Worm (Caenorhabditis elegans) whole organism, L4 larva: Measurements from ENCODE around the gene rab-7.

Source experiments
- F37D6.2 ChIP-seq: sonication (generic microtip); optimal IDR thresholded peaks from 2 replicates; lab custom pipeline; 2016; ENCODE audit warnings: mild to moderate bottlenecking, missing genetic modification characterization, missing compliant biosample characterization
- F49E8.2 ChIP-seq: sonication (generic microtip); optimal IDR thresholded peaks from 2 replicates; lab custom pipeline; 2016; ENCODE audit warnings: missing compliant biosample characterization, mild to moderate bottlenecking, missing genetic modification characterization, borderline replicate concordance
- R02D3.7 ChIP-seq: fragments of 150-350 bp; sonication (generic microtip); optimal IDR thresholded peaks from 3 replicates; lab custom pipeline; 2014; ENCODE audit warnings: missing biosample characterization, missing genetic modification characterization
- T20F7.1 ChIP-seq: fragments of 200-800 bp; sonication (Bioruptor generic); optimal IDR thresholded peaks from 2 replicates; lab custom pipeline; 2018; ENCODE audit warnings: mild to moderate bottlenecking, missing genetic modification characterization, missing compliant biosample characterization
- Y48G9A.11 ChIP-seq: fragments of 200-800 bp; sonication (Bioruptor generic); IDR thresholded peaks from 2 replicates; pipeline ENCODE4 v1.3.6; 2022; ENCODE audit warnings: missing genetic modification reagents, missing genetic modification characterization, missing compliant biosample characterization
- Y75B8A.6 ChIP-seq: fragments of 200-800 bp; sonication (Bioruptor generic); IDR thresholded peaks from 2 replicates; pipeline ENCODE4 v1.3.6; 2022; ENCODE audit warnings: missing genetic modification reagents, missing genetic modification characterization, missing compliant biosample characterization
- ZK337.2 ChIP-seq: fragments of 200-800 bp; sonication (Bioruptor generic); IDR thresholded peaks from 2 replicates; pipeline ENCODE4 v1.3.6; 2022; ENCODE audit warnings: missing genetic modification reagents, missing genetic modification characterization, missing compliant biosample characterization
- aha-1 ChIP-seq: fragments of 150-350 bp; peaks from one replicate; lab custom pipeline; 2014; ENCODE audit warnings: missing biosample characterization, missing genetic modification characterization
- ceh-28 ChIP-seq: fragments of 150-350 bp; optimal IDR thresholded peaks from 2 replicates; lab custom pipeline; 2014; ENCODE audit warnings: missing biosample characterization, missing genetic modification reagents, missing genetic modification characterization
- ceh-62 ChIP-seq: sonication (generic microtip); optimal IDR thresholded peaks from 2 replicates; lab custom pipeline; 2017; ENCODE audit warnings: missing biosample characterization, missing genetic modification characterization
- ceh-82 ChIP-seq: sonication (generic microtip); optimal IDR thresholded peaks from 2 replicates; lab custom pipeline; 2017; ENCODE audit warnings: missing biosample characterization, missing genetic modification characterization
- ces-1 ChIP-seq: fragments of 150-350 bp; sonication (generic microtip); optimal IDR thresholded peaks from 4 replicates; lab custom pipeline; 2014; ENCODE audit warnings: missing biosample characterization, missing genetic modification reagents, missing genetic modification characterization
- daf-19 ChIP-seq: fragments of 200-800 bp; sonication (Bioruptor generic); conservative IDR thresholded peaks from 2 replicates; pipeline ENCODE4 v1.3.6; 2022; ENCODE audit warnings: missing genetic modification characterization, missing compliant biosample characterization
- dmd-6 ChIP-seq: fragments of 200-800 bp; sonication (Bioruptor generic); IDR thresholded peaks from 2 replicates; pipeline ENCODE4 v1.3.6; 2022; ENCODE audit warnings: missing genetic modification reagents, missing genetic modification characterization, missing compliant biosample characterization
- dmd-9 ChIP-seq: fragments of 200-800 bp; sonication (Bioruptor generic); IDR thresholded peaks from 2 replicates; pipeline ENCODE4 v1.3.6; 2022; ENCODE audit warnings: missing genetic modification reagents, missing genetic modification characterization, missing compliant biosample characterization
- dve-1 ChIP-seq: sonication (generic microtip); optimal IDR thresholded peaks from 2 replicates; lab custom pipeline; 2017; ENCODE audit warnings: antibody characterized with exemption, mild to moderate bottlenecking, missing genetic modification characterization, missing compliant biosample characterization; ENCODE audit not compliant: insufficient read depth
- fkh-10 ChIP-seq: fragments of 150-350 bp; optimal IDR thresholded peaks from 2 replicates; lab custom pipeline; 2014; ENCODE audit warnings: missing biosample characterization, missing genetic modification reagents, missing genetic modification characterization
- gei-8 ChIP-seq: fragments of 200-800 bp; sonication (Bioruptor generic); optimal IDR thresholded peaks from 2 replicates; lab custom pipeline; 2018; ENCODE audit warnings: mild to moderate bottlenecking, missing genetic modification characterization, missing compliant biosample characterization
- lin-1 ChIP-seq: fragments of 200-800 bp; sonication (Bioruptor generic); IDR thresholded peaks from 2 replicates; pipeline ENCODE4 v1.3.6; 2022; ENCODE audit warnings: missing genetic modification reagents, missing genetic modification characterization, missing compliant biosample characterization
- lin-13 ChIP-seq: fragments of 150-350 bp; optimal IDR thresholded peaks from 2 replicates; lab custom pipeline; 2014; ENCODE audit warnings: missing biosample characterization, missing genetic modification reagents, missing genetic modification characterization
- lin-15B ChIP-seq: fragments of 150-350 bp; sonication (generic microtip); optimal IDR thresholded peaks from 3 replicates; lab custom pipeline; 2014; ENCODE audit warnings: missing biosample characterization, missing genetic modification characterization
- lin-38 ChIP-seq: fragments of 200-800 bp; sonication (Bioruptor generic); IDR thresholded peaks from 2 replicates; pipeline ENCODE4 v1.3.6; 2022; ENCODE audit warnings: missing genetic modification reagents, missing genetic modification characterization, missing compliant biosample characterization
- lsy-2 ChIP-seq, 2 experiments: fragments of 150-350 bp in 1 of 2; sonication (generic microtip) in 1 of 2; optimal IDR thresholded peaks; 2 replicates each; lab custom pipeline; 2014 to 2017; ENCODE audit warnings: missing biosample characterization in 2 of 2, missing genetic modification characterization in 2 of 2
- madf-5 ChIP-seq, 2 experiments: fragments of 200-800 bp; sonication (Bioruptor generic); IDR thresholded peaks; 2 replicates each; pipeline ENCODE4 v1.3.6; 2022; ENCODE audit warnings: missing compliant biosample characterization in 2 of 2, missing genetic modification characterization in 2 of 2
- mxl-3 ChIP-seq: fragments of 200-800 bp; sonication (Bioruptor generic); optimal IDR thresholded peaks from 2 replicates; lab custom pipeline; 2018; ENCODE audit warnings: mild to moderate bottlenecking, missing genetic modification characterization, missing compliant biosample characterization
- nhr-10 ChIP-seq: fragments of 150-350 bp; optimal IDR thresholded peaks from 2 replicates; lab custom pipeline; 2014; ENCODE audit warnings: missing biosample characterization, missing genetic modification characterization
- nhr-25 ChIP-seq: sonication (generic microtip); optimal IDR thresholded peaks from 2 replicates; lab custom pipeline; 2017; ENCODE audit warnings: missing genetic modification characterization, mild to moderate bottlenecking, missing compliant biosample characterization, antibody characterized with exemption, moderate library complexity, borderline replicate concordance; ENCODE audit not compliant: insufficient read depth
- nhr-41 ChIP-seq: fragments of 200-800 bp; sonication (Bioruptor generic); IDR thresholded peaks from 2 replicates; pipeline ENCODE4 v1.3.6; 2022; ENCODE audit warnings: missing genetic modification reagents, missing genetic modification characterization, missing compliant biosample characterization
- nhr-42 ChIP-seq: fragments of 200-800 bp; sonication (Bioruptor generic); IDR thresholded peaks from 2 replicates; pipeline ENCODE4 v1.3.6; 2022; ENCODE audit warnings: missing genetic modification characterization, missing compliant biosample characterization
- nhr-6 ChIP-seq: fragments of 150-350 bp; optimal IDR thresholded peaks from 2 replicates; lab custom pipeline; 2014; ENCODE audit warnings: missing biosample characterization, missing genetic modification characterization
- php-3 ChIP-seq: fragments of 200-800 bp; sonication (Bioruptor generic); IDR thresholded peaks from 2 replicates; pipeline ENCODE4 v1.3.6; 2022; ENCODE audit warnings: missing genetic modification reagents, missing genetic modification characterization, missing compliant biosample characterization
- pqm-1 ChIP-seq: sonication (generic microtip); optimal IDR thresholded peaks from 2 replicates; lab custom pipeline; 2017; ENCODE audit warnings: missing biosample characterization, missing genetic modification characterization
- sdz-12 ChIP-seq: fragments of 200-800 bp; sonication (Bioruptor generic); optimal IDR thresholded peaks from 2 replicates; lab custom pipeline; 2018; ENCODE audit warnings: mild to moderate bottlenecking, missing genetic modification characterization, missing compliant biosample characterization
- set-16 ChIP-seq: fragments of 200-800 bp; sonication (Bioruptor generic); IDR thresholded peaks from 2 replicates; pipeline ENCODE4 v1.3.6; 2022; ENCODE audit warnings: missing genetic modification reagents, missing genetic modification characterization, missing compliant biosample characterization
- tra-1 ChIP-seq: fragments of 200-800 bp; sonication (Bioruptor generic); IDR thresholded peaks from 2 replicates; pipeline ENCODE4 v1.3.6; 2022; ENCODE audit warnings: missing genetic modification reagents, missing genetic modification characterization, missing compliant biosample characterization
- unc-62 ChIP-seq, 3 experiments: fragments of 150-350 bp in 1 of 3; sonication (generic microtip); optimal IDR thresholded peaks in 2 of 3; peaks in 1 of 3; 1 replicate in 1 of 3; 2 replicates in 2 of 3; lab custom pipeline; 2014 to 2017; ENCODE audit warnings: missing biosample characterization in 3 of 3, missing genetic modification characterization in 3 of 3, missing genetic modification reagents in 3 of 3, missing genotype in 1 of 3
- vab-7 ChIP-seq: fragments of 200-800 bp; sonication (Bioruptor generic); IDR thresholded peaks from 2 replicates; pipeline ENCODE4 v1.3.6; 2022; ENCODE audit warnings: missing genetic modification reagents, missing genetic modification characterization, missing compliant biosample characterization
- ztf-7 ChIP-seq: fragments of 150-350 bp; optimal IDR thresholded peaks from 2 replicates; lab custom pipeline; 2014; ENCODE audit warnings: missing biosample characterization, missing genetic modification characterization

The rab-7 gene

DNA sequence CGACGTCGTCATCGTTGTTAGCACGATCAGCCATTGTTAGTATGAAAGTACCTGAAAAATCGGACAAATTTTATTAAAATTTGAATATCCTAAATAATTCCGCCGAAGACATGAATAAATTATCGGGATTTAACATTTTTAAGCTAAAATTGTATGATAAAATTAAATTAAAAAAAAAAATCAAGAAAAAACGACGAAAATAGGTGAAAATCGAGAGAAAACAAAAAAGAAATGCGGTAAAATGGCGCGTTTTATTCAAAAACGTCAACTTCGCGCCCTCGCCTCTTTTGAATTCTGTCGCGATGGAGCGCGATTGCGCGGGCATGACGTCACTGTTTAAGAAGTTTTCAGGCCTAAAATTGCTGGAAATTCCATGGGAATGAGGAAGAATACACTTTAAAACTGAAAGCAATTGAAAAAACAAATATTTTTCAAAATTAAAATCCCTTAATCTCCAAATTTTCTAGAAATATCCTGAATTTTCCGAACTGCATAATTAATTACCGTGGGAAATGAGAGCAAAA lies 39.9 kb upstream of the rab-7 start, which contains the start of gene mcm-2 (continued):
- TF ChIP-seq F49E8.2 (tag; lab: Kevin White, UChicago) (peak; percentile 59), F37D6.2 (tag; lab: Kevin White, UChicago) (no peak), dmd-9 (GFP tag; lab: Robert Waterston, UW) (no peak), lin-13 (peak; percentile 52), Y48G9A.11 (peak; percentile 88), nhr-41 (no peak), pqm-1 (tag; lab: Kevin White, UChicago) (no peak)

DNA sequence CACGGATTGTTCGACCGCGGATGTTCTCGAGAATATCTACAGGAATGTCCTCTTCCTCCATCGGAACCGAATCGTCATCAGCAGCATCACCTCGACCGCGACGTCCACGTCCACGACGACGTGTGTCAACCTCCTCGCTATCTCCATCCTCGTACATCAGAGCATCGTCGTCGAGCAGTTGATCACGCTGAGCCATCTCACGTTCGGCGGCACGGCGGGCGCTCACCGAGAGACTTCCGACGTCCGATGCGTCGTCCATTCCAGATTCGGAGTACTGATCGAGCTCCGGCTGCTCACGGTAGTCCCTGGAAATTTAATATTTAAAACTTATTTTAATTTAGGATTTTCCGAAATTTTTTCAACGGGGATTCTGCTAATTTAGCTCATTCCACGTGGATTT lies 39.2 kb upstream of the rab-7 start:
- TF ChIP-seq vab-7 (GFP tag; lab: Robert Waterston, UW) (no peak), ztf-7 (tag; lab: Kevin White, UChicago) (no peak), set-16 (GFP tag; lab: Robert Waterston, UW) (peak; percentile 73)

DNA sequence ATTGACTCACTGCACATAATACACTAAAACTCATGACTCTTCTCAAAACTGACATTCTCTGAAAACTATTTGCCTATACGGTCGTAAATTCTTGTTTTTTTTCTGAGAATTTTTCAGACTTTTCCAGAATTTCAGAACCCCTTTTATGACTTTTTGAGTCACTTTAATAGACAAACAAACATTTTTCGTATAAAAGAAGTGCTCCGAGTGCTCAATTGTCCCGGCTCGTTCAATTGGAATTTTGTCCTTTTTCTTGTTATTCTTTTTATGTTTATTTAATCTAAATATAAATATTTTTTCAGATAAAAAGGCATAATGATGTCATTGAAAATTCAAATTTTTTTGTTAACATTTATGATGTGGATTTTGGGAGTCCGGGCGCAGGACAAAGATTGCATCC lies 32.2 kb upstream of the rab-7 start, which contains the start of gene Y17G7B.23:
Gene Y17G7B.23 (plus strand): TSS at position 301 of the 400 bp plus-strand sequence.
- no peak for TF ChIP-seq lsy-2 (tag; optimal IDR thresholded peaks at IDR 0.05; lab: Kevin White, UChicago)
- TF ChIP-seq, all 104 proteins: peak for 0

DNA sequence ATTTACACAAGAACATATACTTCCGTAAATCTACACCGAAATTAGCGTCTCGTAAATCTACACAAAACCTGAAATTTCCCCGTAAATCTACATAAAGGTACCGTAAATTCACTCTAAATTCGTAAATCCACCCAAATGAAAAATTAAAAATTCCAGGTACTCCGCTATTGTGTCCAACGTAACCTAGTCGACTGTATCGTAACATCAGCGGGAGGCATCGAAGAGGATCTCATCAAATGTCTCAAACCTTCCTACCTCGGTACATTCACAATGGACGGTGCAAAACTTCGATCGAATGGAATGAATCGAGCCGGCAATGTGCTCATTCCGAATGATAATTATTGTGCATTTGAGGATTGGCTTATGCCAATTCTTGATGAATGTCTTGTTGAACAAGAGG lies 28.2 kb upstream of the rab-7 start:
- peak in 1 of 2 experiments; percentile 96 for TF ChIP-seq unc-62 (GFP tag; optimal IDR thresholded peaks at IDR 0.05 in 1 of 2; lab: Kevin White, UChicago)
- TF ChIP-seq unc-62 (tag; optimal IDR thresholded peaks at IDR 0.05; lab: Kevin White, UChicago) = no peak
- TF ChIP-seq nhr-6 = no peak
- TF ChIP-seq lin-38 (GFP tag; lab: Robert Waterston, UW) = no peak

DNA sequence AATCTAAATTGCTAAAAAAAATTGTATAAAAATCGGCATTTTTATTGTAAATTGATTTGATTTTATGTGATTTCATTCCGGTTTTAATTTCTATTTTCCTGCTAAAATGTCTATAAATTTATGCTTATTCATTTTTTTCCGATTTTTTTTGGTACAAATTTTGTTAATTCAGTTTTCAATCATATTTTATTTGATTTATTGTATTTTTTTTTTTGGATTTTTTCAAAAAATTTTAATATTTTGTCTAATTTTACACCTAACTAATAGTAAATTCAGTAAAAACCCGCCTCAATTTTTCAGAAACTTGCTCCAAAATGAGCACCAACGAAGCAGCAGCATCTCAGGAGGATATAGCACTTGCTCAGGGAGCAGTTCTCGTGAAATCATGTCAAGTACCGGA lies 26.0 kb upstream of the rab-7 start, which contains the start of gene dhps-1:
Gene dhps-1 (plus strand): TSS at position 301 of the 400 bp plus-strand sequence.
- no peak for TF ChIP-seq dmd-6 (GFP tag; lab: Robert Waterston, UW)
- no peak for TF ChIP-seq R02D3.7 (tag; lab: Kevin White, UChicago)
- no peak for TF ChIP-seq ZK337.2

DNA sequence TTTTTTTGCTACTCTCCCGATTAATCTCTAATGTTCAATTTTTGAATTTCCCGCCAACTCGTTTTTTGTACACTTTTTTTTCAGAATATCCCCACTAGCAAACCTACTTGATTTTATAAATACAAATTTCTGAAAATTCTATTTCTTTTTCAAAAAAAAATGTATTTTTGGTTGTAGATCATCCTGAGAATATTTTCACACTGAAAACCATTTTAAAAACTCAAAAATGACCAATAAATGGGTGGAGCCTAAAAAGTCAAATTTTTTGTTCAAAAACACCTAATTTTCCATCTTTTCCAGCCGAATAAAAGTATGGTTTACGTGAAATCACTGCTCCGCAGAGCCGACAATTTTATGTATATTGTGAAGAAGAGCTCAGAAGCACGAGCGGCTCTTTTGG lies 22.0 kb upstream of the rab-7 start, which contains the start of gene Y17G7B.3:
Gene Y17G7B.3 (plus strand): TSS at position 301 of the 400 bp plus-strand sequence.
- TF ChIP-seq aha-1 (peak; percentile 69), ztf-7 (tag; lab: Kevin White, UChicago) (no peak), mxl-3 (GFP tag; lab: Kevin White, UChicago) (no peak), madf-5 (GFP tag; IDR thresholded peaks at IDR 0.05; lab: Robert Waterston, UW) (no peak)

DNA sequence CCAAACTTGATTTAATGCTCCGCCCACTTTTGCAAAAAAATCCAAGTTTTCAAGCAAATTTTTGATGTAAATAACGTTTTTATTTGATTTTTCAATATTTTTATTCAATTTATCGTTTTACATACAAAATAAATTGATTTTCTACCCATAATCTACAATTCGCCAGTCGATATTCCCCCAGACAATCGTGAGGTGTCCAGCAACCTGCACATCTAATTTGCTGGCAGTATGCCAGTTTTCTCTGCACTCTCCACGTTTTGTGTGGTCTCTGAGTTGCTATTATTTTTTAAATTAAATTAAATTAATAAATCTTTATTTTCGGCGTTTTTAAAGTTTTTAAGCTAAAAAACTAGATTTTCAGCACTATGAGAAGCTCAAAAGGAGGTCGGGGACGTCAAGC lies 13.4 kb upstream of the rab-7 start:
- TF ChIP-seq ceh-82 (tag; lab: Kevin White, UChicago) (no peak), ceh-28 (no peak), ceh-62 (no peak), nhr-41 (0 out of 2 replicates have a peak, but pooled peaks have one; percentile 19), F49E8.2 (tag; lab: Kevin White, UChicago) (peak; percentile 42), nhr-6 (peak; percentile 33), nhr-42 (GFP tag; lab: Robert Waterston, UW) (peak; percentile 92), Y75B8A.6 (no peak; the same call in 1 of the 2 replicates), php-3 (GFP tag; lab: Robert Waterston, UW) (no peak), ces-1 (GFP tag; lab: Kevin White, UChicago) (peak; percentile 83), gei-8 (GFP tag; lab: Kevin White, UChicago) (no peak), nhr-25 (peak; percentile 30), tra-1 (peak; percentile 82), lin-1 (GFP tag; lab: Robert Waterston, UW) (peak; percentile 69; the same call in 1 of the 2 replicates), fkh-10 (peak; percentile 92), F37D6.2 (tag; lab: Kevin White, UChicago) (peak; percentile 82), nhr-10 (tag; lab: Kevin White, UChicago) (no peak), lin-15B (tag; lab: Kevin White, UChicago) (peak; percentile 38), dve-1 (tag; lab: Kevin White, UChicago) (peak; percentile 91), sdz-12 (GFP tag; lab: Kevin White, UChicago) (peak; percentile 93), T20F7.1 (peak; percentile 89), daf-19 (GFP tag; lab: Robert Waterston, UW) (no peak)
